Fruit fly (Drosophila melanogaster): Measurements from ENCODE around the gene nerfin-2.

The nerfin-2 gene

DNA sequence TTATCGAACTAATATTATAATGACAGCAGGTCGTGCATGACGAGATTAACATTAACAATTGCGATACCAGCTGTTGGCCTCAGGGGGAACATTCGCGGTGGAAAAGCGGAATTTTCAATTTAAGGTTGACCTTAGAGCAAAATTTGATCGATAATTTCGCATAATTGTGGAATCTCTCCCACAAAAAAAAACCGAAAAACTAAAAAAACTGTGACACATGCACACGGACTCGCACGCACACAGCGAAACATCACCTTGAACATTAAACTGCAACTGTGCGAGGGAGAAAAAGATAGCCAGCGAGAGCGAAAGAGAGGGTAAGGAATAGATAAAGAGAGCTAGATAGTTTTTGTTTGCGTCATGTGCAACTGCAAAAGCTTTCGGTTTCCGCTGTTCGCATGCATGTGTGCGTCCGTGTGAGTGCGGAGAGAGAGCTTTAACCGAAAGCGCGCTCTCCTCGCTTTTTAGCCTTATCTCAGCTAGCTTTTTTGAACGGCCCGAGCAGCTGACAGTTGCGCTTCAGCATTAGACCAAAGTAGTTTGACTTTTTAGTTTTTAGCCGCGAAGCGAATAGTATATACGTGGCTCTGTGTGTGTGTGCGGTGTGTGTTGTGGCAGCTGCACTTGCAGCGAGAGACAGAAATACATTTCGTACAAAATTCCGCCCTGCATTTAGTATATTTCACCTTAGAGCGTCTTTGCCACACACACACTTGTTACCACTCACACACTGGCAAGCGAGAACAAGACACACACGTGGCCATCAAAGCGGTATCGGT is 22.5 kb downstream of the nerfin-2 start:
- TF ChIP-seq noc (tag; optimal IDR thresholded peaks at IDR 0.05), result peak; percentile 24

DNA sequence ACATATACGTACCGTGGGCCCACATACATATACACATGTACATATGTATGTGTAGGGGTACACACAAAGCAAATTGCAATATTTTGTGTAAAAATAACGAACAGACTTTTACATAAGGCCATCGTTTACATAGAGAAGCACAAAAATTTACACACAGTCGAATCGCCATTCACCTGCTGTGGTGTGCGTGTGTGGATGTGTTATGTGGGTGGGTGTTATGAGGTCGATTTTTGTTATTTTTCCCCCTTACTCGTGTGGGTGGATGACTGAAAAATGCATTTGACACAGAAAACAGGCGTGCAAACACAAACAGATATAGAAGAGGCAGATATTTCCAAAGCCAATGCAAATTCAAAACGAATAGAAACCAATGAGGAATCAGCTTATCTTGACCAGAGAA is 24.1 kb downstream of the nerfin-2 start:
- no peak for TF ChIP-seq noc (tag; optimal IDR thresholded peaks at IDR 0.05)

DNA sequence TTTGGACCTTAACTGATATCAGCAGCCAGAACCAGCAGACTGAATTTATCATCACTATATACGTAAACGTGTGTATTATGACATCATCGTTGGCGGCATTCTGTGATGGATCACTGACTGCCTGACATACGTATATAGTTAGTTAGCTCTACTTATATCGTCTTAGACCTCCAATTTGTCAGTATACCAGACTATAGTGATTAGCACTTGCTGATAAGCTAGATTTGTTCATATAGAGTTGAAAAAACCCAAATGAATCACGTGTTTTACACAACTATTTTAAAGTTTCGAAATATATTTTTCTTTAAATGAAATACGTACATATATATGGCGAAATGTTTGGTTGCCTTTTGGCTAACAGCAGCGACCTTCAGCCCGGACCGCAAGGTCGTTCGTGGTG is 24.8 kb downstream of the nerfin-2 start:
- no peak for TF ChIP-seq noc (tag; optimal IDR thresholded peaks at IDR 0.05)

DNA sequence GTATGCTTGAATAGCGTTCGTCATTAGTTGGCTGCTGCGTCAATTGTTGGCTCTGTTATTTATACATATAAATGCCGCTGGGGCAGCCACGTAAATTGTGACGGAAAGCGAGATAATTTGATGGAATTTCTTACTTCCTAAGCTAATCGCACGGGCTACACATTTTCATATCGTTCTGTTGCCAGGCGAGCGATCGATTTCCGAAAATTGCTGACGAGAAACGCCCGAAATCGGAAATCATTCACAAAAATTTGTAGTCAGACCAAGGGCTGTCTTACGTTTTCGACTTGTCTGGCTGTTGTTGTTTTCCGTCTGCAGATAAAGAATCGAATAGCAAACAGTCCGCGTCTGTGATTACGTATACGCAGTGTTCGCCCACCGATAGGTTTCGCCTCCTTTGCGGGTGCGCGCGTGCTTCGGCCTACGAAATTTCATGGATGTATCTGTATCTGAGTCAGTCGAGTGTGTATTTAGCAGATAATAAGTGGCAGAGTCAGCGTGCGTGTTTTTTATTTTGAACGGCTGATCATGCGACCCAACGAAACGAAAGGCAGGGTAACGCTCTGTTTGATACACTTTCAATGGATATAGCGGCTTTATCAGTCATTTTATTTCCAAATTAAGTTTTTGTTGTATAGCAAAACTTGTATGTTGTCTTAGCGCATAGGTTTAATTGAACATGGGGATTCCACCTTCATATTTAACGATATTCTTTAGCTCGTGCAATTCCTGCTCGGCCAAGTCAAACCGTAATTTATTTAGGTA is 26.8 kb downstream of the nerfin-2 start:
- peak; percentile 73 for TF ChIP-seq noc (tag; optimal IDR thresholded peaks at IDR 0.05)

dm6 chr3R:10098296-10098675 is 27.4 kb downstream of the nerfin-2 start:
- TF ChIP-seq noc (tag; optimal IDR thresholded peaks at IDR 0.05), result no peak

- TF ChIP-seq noc (tag; optimal IDR thresholded peaks at IDR 0.05), result peak; percentile 54
Measured at dm6 chr3R:10099401-10099848, 28.5 kb downstream of the nerfin-2 start.

dm6 chr3R:10100498-10101196 is 29.7 kb downstream of the nerfin-2 start:
- TF ChIP-seq noc (tag; optimal IDR thresholded peaks at IDR 0.05), result no peak

- TF ChIP-seq noc (tag; optimal IDR thresholded peaks at IDR 0.05), result no peak
Measured at dm6 chr3R:10106796-10107195, 35.9 kb downstream of the nerfin-2 start.

DNA sequence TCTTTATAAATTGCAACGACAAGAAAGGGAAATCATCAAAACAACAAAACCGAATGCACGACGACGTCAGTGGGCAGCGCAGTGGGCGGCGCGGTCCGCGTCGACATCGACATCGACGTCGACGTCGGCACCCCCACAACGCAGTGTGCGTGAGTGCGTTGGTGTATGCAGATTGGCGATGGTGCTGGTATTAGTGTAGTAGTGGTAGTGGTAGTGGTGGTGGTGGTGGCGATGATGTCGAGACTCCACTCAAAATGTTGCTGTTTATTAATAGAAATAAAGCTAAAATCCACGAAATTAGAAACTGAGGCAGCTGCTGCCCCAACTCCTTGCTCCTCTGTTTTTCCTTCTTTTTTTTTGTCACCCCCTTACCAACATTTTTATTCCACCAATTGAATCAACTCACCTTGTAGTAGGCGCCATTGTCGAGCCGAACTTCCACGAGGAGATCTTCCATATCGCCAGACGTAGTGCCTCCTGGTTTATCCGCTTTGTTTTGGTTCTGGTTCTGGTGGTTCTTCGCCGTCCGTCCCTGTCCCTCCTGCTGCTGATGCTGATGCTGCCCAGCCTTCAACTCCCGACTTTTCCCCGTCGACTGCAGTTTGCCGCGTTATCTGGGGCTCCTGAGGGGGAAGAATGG is 37.5 kb downstream of the nerfin-2 start:
- no peak for TF ChIP-seq noc (tag; optimal IDR thresholded peaks at IDR 0.05)

dm6 chr3R:10109212-10109880 is 38.4 kb downstream of the nerfin-2 start:
- TF ChIP-seq noc (tag; optimal IDR thresholded peaks at IDR 0.05), result no peak

- TF ChIP-seq noc (tag; optimal IDR thresholded peaks at IDR 0.05), result no peak
Measured at dm6 chr3R:10109938-10110337, 39.0 kb downstream of the nerfin-2 start, which contains the start of gene Fmr1. TSS of gene Fmr1 (minus strand) at chr3R:10110121.

DNA sequence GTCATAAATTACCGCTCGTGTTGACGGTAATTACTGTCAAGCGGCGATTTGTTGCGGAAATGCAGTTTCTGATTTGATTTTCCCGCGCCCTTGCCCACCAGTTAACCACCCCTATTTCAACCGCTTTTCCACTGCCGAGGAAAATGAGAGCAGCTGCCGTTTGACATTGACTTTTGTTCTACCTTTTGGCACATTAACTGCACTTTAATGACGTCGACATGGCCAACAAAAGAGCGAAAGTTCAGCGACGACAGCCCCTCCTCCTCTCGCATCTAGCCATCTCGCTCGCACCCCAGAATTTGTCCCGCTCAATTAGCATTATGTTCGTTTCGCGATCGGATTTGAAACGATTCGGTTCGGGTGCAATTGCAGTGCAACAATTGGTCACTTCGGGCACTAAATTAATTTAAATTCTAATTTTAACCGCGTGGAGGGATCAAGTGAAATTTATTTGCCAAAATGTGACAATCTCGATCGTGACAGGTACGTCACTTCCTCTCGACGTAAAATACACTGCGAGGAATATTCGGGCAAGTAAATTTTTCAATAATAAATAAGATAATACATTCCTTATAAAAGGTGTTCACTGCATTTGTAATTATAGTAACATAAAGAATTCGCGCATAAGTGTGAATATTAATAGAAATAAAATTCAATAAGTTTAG is 40.4 kb downstream of the nerfin-2 start:
- no peak for TF ChIP-seq noc (tag; optimal IDR thresholded peaks at IDR 0.05)

DNA sequence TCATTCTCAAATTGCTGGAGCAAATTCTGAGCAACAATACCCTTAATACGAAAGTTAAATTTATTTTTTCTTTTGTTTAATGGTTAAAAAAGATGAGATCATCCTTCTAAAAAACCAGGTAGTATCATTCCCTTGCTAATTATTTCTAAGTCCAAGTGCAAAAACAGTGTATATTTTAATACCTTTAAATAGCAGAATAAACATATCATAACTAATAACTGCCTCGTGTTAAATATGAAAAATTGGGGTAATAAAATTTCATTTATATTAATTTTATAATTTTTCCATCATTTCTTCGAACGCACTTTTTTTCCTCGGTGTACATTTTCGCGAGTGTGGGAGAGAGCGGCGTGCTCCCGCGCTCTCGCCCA is 40.9 kb downstream of the nerfin-2 start:
- no peak for TF ChIP-seq noc (tag; optimal IDR thresholded peaks at IDR 0.05)

- TF ChIP-seq noc (tag; optimal IDR thresholded peaks at IDR 0.05), result no peak
Measured at dm6 chr3R:10112195-10112594, 41.3 kb downstream of the nerfin-2 start, which contains the start of gene CAH7. TSS of gene CAH7 (plus strand) at chr3R:10112237.

DNA sequence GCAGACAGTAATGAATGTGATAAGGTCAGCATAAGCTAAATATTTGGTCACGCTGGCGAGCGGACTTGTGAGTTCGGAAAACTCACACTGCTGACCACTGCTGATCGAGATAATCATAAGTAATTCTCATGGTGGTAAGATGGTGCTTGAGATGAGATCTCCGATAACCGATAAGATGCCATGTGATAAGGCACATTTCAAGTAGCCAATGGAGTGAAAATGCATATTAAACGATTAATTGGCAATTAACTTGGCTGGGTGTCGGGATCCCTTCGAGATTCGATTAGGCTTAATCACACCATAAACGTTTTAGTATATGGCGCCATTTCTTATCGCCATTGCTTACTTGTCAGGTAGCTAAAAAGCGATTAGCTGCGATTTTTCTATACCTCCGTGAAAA is 42.8 kb downstream of the nerfin-2 start:
- TF ChIP-seq noc (tag; optimal IDR thresholded peaks at IDR 0.05), result no peak
